Fruit fly (Drosophila melanogaster) whole organism, prepupa: Measurements from ENCODE around the gene CG14421.

Source experiments
- CG10631 ChIP-seq: fragments of 200-800 bp; sonication (Bioruptor generic); optimal IDR thresholded peaks from 2 replicates; lab custom pipeline; 2016; ENCODE audit warnings: missing biosample characterization, missing genetic modification characterization
- CG10669 ChIP-seq: fragments of 200-800 bp; sonication (Bioruptor generic); optimal IDR thresholded peaks from 3 replicates; lab custom pipeline; 2018; ENCODE audit warnings: missing biosample characterization, mild to moderate bottlenecking, missing genetic modification characterization, moderate library complexity
- CG11294 ChIP-seq: fragments of 200-800 bp; sonication (Bioruptor generic); IDR thresholded peaks from 2 replicates; pipeline ENCODE4 v1.3.6; 2022; ENCODE audit warnings: missing biosample characterization, missing genetic modification characterization
- CG11762 ChIP-seq: fragments of 200-800 bp; sonication (Bioruptor generic); optimal IDR thresholded peaks from 3 replicates; lab custom pipeline; 2016; ENCODE audit warnings: missing biosample characterization, missing genetic modification characterization; ENCODE audit not compliant: insufficient read depth
- CG11902 ChIP-seq: fragments of 200-800 bp; sonication (Bioruptor generic); optimal IDR thresholded peaks from 3 replicates; lab custom pipeline; 2016; ENCODE audit warnings: missing biosample characterization, missing genetic modification characterization
- CG15336 ChIP-seq: fragments of 200-800 bp; sonication (Bioruptor generic); IDR thresholded peaks from 2 replicates; pipeline ENCODE4 v1.3.6; 2022; ENCODE audit warnings: missing biosample characterization, missing genetic modification characterization
- CG1621 ChIP-seq: fragments of 200-800 bp; sonication (Bioruptor generic); optimal IDR thresholded peaks from 3 replicates; lab custom pipeline; 2018; ENCODE audit warnings: missing biosample characterization, mild to moderate bottlenecking, missing genetic modification characterization
- CG31627 ChIP-seq: fragments of 200-800 bp; sonication (Bioruptor generic); optimal IDR thresholded peaks from 3 replicates; lab custom pipeline; 2016; ENCODE audit warnings: missing biosample characterization, missing genetic modification characterization
- CG32006 ChIP-seq: fragments of 200-800 bp; sonication (Bioruptor generic); optimal IDR thresholded peaks from 3 replicates; lab custom pipeline; 2017; ENCODE audit warnings: missing biosample characterization, mild to moderate bottlenecking, missing genetic modification characterization
- CG34406 ChIP-seq: fragments of 200-800 bp; sonication (Bioruptor generic); optimal IDR thresholded peaks from 3 replicates; lab custom pipeline; 2016; ENCODE audit warnings: missing biosample characterization, missing genetic modification characterization
- CG4318 ChIP-seq: fragments of 200-800 bp; sonication (Bioruptor generic); optimal IDR thresholded peaks from 3 replicates; lab custom pipeline; 2017; ENCODE audit warnings: missing biosample characterization, mild to moderate bottlenecking, missing genetic modification characterization
- CG6163 ChIP-seq: fragments of 200-800 bp; sonication (Bioruptor generic); IDR thresholded peaks from 3 replicates; pipeline ENCODE4 v1.3.6; 2022; ENCODE audit warnings: missing biosample characterization, missing genetic modification characterization
- CG6792 ChIP-seq: fragments of 200-800 bp; sonication (Bioruptor generic); optimal IDR thresholded peaks from 3 replicates; lab custom pipeline; 2016; ENCODE audit warnings: missing biosample characterization, missing genetic modification characterization
- CG6808 ChIP-seq: fragments of 200-800 bp; sonication (Bioruptor generic); optimal IDR thresholded peaks from 3 replicates; lab custom pipeline; 2017; ENCODE audit warnings: missing biosample characterization, missing genetic modification characterization, mild to moderate bottlenecking, moderate library complexity, missing genetic modification reagents
- CG6854 ChIP-seq: fragments of 200-800 bp; sonication (Bioruptor generic); optimal IDR thresholded peaks from 2 replicates; lab custom pipeline; 2017; ENCODE audit warnings: missing biosample characterization, mild to moderate bottlenecking, missing genetic modification characterization
- CG8119 ChIP-seq: fragments of 200-800 bp; sonication (Bioruptor generic); IDR thresholded peaks from 3 replicates; pipeline ENCODE4 v1.3.6; 2022; ENCODE audit warnings: missing biosample characterization, missing genetic modification characterization
- CG8632 ChIP-seq: fragments of 200-800 bp; sonication (Bioruptor generic); optimal IDR thresholded peaks from 3 replicates; lab custom pipeline; 2016; ENCODE audit warnings: missing biosample characterization, missing genetic modification characterization
- Eip75B ChIP-seq: fragments of 200-800 bp; sonication (Bioruptor generic); optimal IDR thresholded peaks from 3 replicates; lab custom pipeline; 2016; ENCODE audit warnings: missing biosample characterization, missing genetic modification characterization
- Ets21C ChIP-seq: fragments of 200-800 bp; sonication (Bioruptor generic); optimal IDR thresholded peaks from 3 replicates; lab custom pipeline; 2016; ENCODE audit warnings: missing biosample characterization, missing genetic modification characterization
- Hr38 ChIP-seq: sonication (Bioruptor generic); optimal IDR thresholded peaks from 2 replicates; lab custom pipeline; 2016; ENCODE audit warnings: missing biosample characterization, missing genetic modification characterization
- Hr39 ChIP-seq: fragments of 200-800 bp; sonication (Bioruptor generic); optimal IDR thresholded peaks from 2 replicates; lab custom pipeline; 2016; ENCODE audit warnings: missing biosample characterization, missing genetic modification characterization
- Lpt ChIP-seq: fragments of 200-800 bp; sonication (Bioruptor generic); optimal IDR thresholded peaks from 3 replicates; lab custom pipeline; 2016; ENCODE audit warnings: missing biosample characterization, missing genetic modification characterization
- Met ChIP-seq: fragments of 200-800 bp; sonication (Bioruptor generic); optimal IDR thresholded peaks from 3 replicates; lab custom pipeline; 2016; ENCODE audit warnings: missing biosample characterization, missing genetic modification characterization
- Smox ChIP-seq: fragments of 200-800 bp; sonication (Bioruptor generic); optimal IDR thresholded peaks from 3 replicates; lab custom pipeline; 2016; ENCODE audit warnings: missing biosample characterization, missing genetic modification characterization
- Sox102F ChIP-seq: fragments of 200-800 bp; sonication (Bioruptor generic); optimal IDR thresholded peaks from 2 replicates; lab custom pipeline; 2016; ENCODE audit warnings: missing biosample characterization, mild to moderate bottlenecking, missing genetic modification characterization
- Sox14 ChIP-seq: fragments of 200-800 bp; sonication (Bioruptor generic); optimal IDR thresholded peaks from 3 replicates; lab custom pipeline; 2016; ENCODE audit warnings: missing biosample characterization, missing genetic modification characterization
- achi ChIP-seq: fragments of 200-800 bp; sonication (Bioruptor generic); optimal IDR thresholded peaks from 3 replicates; lab custom pipeline; 2016; ENCODE audit warnings: missing biosample characterization, missing genetic modification characterization
- acj6 ChIP-seq: fragments of 200-800 bp; sonication (Bioruptor generic); optimal IDR thresholded peaks from 3 replicates; lab custom pipeline; 2016; ENCODE audit warnings: missing biosample characterization, missing genetic modification characterization
- cyc ChIP-seq: fragments of 200-800 bp; sonication (Bioruptor generic); optimal IDR thresholded peaks from 3 replicates; lab custom pipeline; 2016; ENCODE audit warnings: missing biosample characterization, missing genetic modification characterization
- dac ChIP-seq: fragments of 200-800 bp; sonication (Bioruptor generic); optimal IDR thresholded peaks from 2 replicates; lab custom pipeline; 2017; ENCODE audit warnings: missing biosample characterization, mild to moderate bottlenecking, missing genetic modification characterization
- dsx ChIP-seq: fragments of 200-800 bp; optimal IDR thresholded peaks from 3 replicates; lab custom pipeline; 2019; ENCODE audit warnings: missing biosample characterization, mild to moderate bottlenecking, missing genetic modification characterization, moderate library complexity; ENCODE audit not compliant: poor library complexity, severe bottlenecking
- esn ChIP-seq: fragments of 200-800 bp; sonication (Bioruptor generic); optimal IDR thresholded peaks from 2 replicates; lab custom pipeline; 2016; ENCODE audit warnings: missing biosample characterization, mild to moderate bottlenecking, missing genetic modification characterization, moderate library complexity
- fkh ChIP-seq: fragments of 200-800 bp; sonication (Bioruptor generic); optimal IDR thresholded peaks from 3 replicates; lab custom pipeline; 2017; ENCODE audit warnings: missing biosample characterization, mild to moderate bottlenecking, missing genetic modification characterization, moderate library complexity
- lz ChIP-seq: fragments of 200-800 bp; sonication (Bioruptor generic); optimal IDR thresholded peaks from 3 replicates; lab custom pipeline; 2016; ENCODE audit warnings: missing biosample characterization, missing genetic modification characterization
- pdm3 ChIP-seq: fragments of 200-800 bp; sonication (Bioruptor generic); optimal IDR thresholded peaks from 3 replicates; lab custom pipeline; 2016; ENCODE audit warnings: missing biosample characterization, missing genetic modification characterization
- salr ChIP-seq, 2 experiments: fragments of 200-800 bp; sonication (Bioruptor generic); optimal IDR thresholded peaks; 3 replicates each; lab custom pipeline; 2016 to 2018; ENCODE audit warnings: missing biosample characterization in 2 of 2, missing genetic modification characterization in 2 of 2, mild to moderate bottlenecking in 1 of 2
- spab ChIP-seq: fragments of 200-800 bp; sonication (Bioruptor generic); optimal IDR thresholded peaks from 2 replicates; lab custom pipeline; 2017; ENCODE audit warnings: missing biosample characterization, mild to moderate bottlenecking, missing genetic modification characterization, missing genetic modification reagents
- svp ChIP-seq: fragments of 200-800 bp; sonication (Bioruptor generic); peaks from one replicate; lab custom pipeline; 2016; ENCODE audit warnings: missing biosample characterization, missing genetic modification characterization
- topi ChIP-seq: fragments of 200-800 bp; sonication (Bioruptor generic); optimal IDR thresholded peaks from 3 replicates; lab custom pipeline; 2016; ENCODE audit warnings: missing biosample characterization, missing genetic modification characterization
- vri ChIP-seq: fragments of 200-800 bp; sonication (Bioruptor generic); optimal IDR thresholded peaks from 3 replicates; lab custom pipeline; 2016; ENCODE audit warnings: missing biosample characterization, mild to moderate bottlenecking, missing genetic modification characterization

The CG14421 gene

dm6 chrX:2977857-2978473 is 36.8 kb downstream of the CG14421 start (continued):
- no peak for TF ChIP-seq vri (GFP tag; lab: Kevin White, UChicago)
- TF ChIP-seq svp (GFP tag; lab: Kevin White, UChicago): peak; percentile 89
- peak; percentile 30 for TF ChIP-seq CG1621 (tag; lab: Kevin White, UChicago)
- TF ChIP-seq Lpt: peak; percentile 61
- peak; percentile 66 for TF ChIP-seq cyc (GFP tag; lab: Kevin White, UChicago)
- no peak for TF ChIP-seq Hr38 (GFP tag; lab: Kevin White, UChicago)
- peak; percentile 46 for TF ChIP-seq CG11902 (GFP tag; lab: Kevin White, UChicago)
- TF ChIP-seq Eip75B (GFP tag; lab: Kevin White, UChicago): peak; percentile 66
- no peak for TF ChIP-seq dsx
- TF ChIP-seq CG31627 (GFP tag; lab: Kevin White, UChicago): peak; percentile 69
- peak in 1 of 2 experiments; percentile 30 for TF ChIP-seq salr (GFP tag; optimal IDR thresholded peaks at IDR 0.05; lab: Kevin White, UChicago)
- peak; percentile 80 for TF ChIP-seq CG8119
- peak; percentile 37 for TF ChIP-seq dac (GFP tag; lab: Kevin White, UChicago)
- TF ChIP-seq pdm3: peak; percentile 64

DNA sequence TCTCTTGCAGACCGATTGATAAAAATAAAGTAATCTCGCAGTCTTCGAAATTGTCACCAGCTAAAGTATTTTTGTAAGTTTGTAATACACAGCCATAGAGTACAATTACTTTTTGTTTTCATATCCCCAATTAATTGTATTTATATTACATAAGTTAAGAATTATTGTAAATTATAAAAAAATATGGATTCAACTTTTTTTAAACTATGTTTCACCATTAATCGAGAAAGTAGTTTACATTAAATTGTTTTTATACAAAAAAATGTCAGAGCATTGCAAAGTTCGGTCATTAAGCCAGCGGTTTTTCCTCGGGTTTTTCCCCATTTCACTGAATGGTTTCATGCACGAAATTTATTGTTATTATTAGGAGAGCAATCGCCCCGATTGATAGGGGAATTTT is 39.1 kb downstream of the CG14421 start:
- TF ChIP-seq Smox (GFP tag; lab: Kevin White, UChicago) (no peak), lz (GFP tag; lab: Kevin White, UChicago) (no peak), CG31627 (GFP tag; lab: Kevin White, UChicago) (no peak), fkh (GFP tag; lab: Kevin White, UChicago) (no peak), acj6 (GFP tag; lab: Kevin White, UChicago) (no peak), vri (GFP tag; lab: Kevin White, UChicago) (no peak), Sox14 (GFP tag; lab: Kevin White, UChicago) (no peak), CG6792 (GFP tag; lab: Kevin White, UChicago) (no peak), pdm3 (no peak), Sox102F (no peak)

dm6 chrX:2982441-2982995 is 41.3 kb downstream of the CG14421 start:
- TF ChIP-seq CG10669 (GFP tag; lab: Kevin White, UChicago) (no peak), CG32006 (GFP tag; lab: Kevin White, UChicago) (no peak), CG34406 (GFP tag; lab: Kevin White, UChicago) (no peak)

- no peak for TF ChIP-seq CG11294
- peak; percentile 84 for TF ChIP-seq Met (GFP tag; lab: Kevin White, UChicago)
- TF ChIP-seq esn: peak; percentile 85
- TF ChIP-seq vri (GFP tag; lab: Kevin White, UChicago): peak; percentile 80
- TF ChIP-seq Hr38 (GFP tag; lab: Kevin White, UChicago): no peak
- peak; percentile 79 for TF ChIP-seq cyc (GFP tag; lab: Kevin White, UChicago)
- TF ChIP-seq CG11762: peak; percentile 52
- TF ChIP-seq CG6808 (GFP tag; lab: Kevin White, UChicago): peak; percentile 84
- TF ChIP-seq dac (GFP tag; lab: Kevin White, UChicago): no peak
- peak; percentile 27 for TF ChIP-seq CG32006 (GFP tag; lab: Kevin White, UChicago)
- peak; percentile 12 for TF ChIP-seq CG6854 (GFP tag; lab: Kevin White, UChicago)
- TF ChIP-seq Sox102F: peak; percentile 82
- TF ChIP-seq CG6163 (GFP tag; lab: Robert Waterston, UW): peak; percentile 73
- TF ChIP-seq Ets21C: peak; percentile 53
- peak; percentile 21 for TF ChIP-seq Lpt
- peak; percentile 74 for TF ChIP-seq CG8632 (GFP tag; lab: Kevin White, UChicago)
- TF ChIP-seq Eip75B (GFP tag; lab: Kevin White, UChicago): peak; percentile 85
- TF ChIP-seq Sox14 (GFP tag; lab: Kevin White, UChicago): peak; percentile 76
- TF ChIP-seq CG4318 (GFP tag; lab: Kevin White, UChicago): peak; percentile 4
- peak; percentile 73 for TF ChIP-seq spab
- TF ChIP-seq CG11902 (GFP tag; lab: Kevin White, UChicago): peak; percentile 42
- peak; percentile 73 for TF ChIP-seq Hr39
- peak; percentile 86 for TF ChIP-seq topi (GFP tag; lab: Kevin White, UChicago)
- TF ChIP-seq CG34406 (GFP tag; lab: Kevin White, UChicago): peak; percentile 74
- TF ChIP-seq achi (GFP tag; lab: Kevin White, UChicago): peak; percentile 75
- peak; percentile 88 for TF ChIP-seq svp (GFP tag; lab: Kevin White, UChicago)
- peak; percentile 85 for TF ChIP-seq CG10669 (GFP tag; lab: Kevin White, UChicago)
- TF ChIP-seq CG1621 (tag; lab: Kevin White, UChicago): peak; percentile 76
- peak; percentile 81 for TF ChIP-seq CG10631 (GFP tag; lab: Kevin White, UChicago)
- TF ChIP-seq CG15336 (GFP tag; lab: Robert Waterston, UW): no peak
Observed at dm6 chrX:2984902-2985772, 43.9 kb downstream of the CG14421 start.
